Fruit fly (Drosophila melanogaster): ENCODE results near the gene Cht11.

Cht11 gene

dm6 chrX:6803312-6803794 is 46.0 kb downstream of the Cht11 start, which contains the start of the genes C3G and pod1 (continued):
- TF ChIP-seq chn (GFP tag; optimal IDR thresholded peaks at IDR 0.05) (peak; percentile 8), repo (GFP tag; optimal IDR thresholded peaks at IDR 0.05) (peak; percentile 6), schlank (tag; optimal IDR thresholded peaks at IDR 0.05) (no peak), tll (GFP tag; optimal IDR thresholded peaks at IDR 0.05) (no peak), CG4424 (GFP tag; optimal IDR thresholded peaks at IDR 0.05) (peak; percentile 30), Doc3 (GFP tag; IDR thresholded peaks at IDR 0.05; ENCODE audit: partially characterized antibody) (peak; percentile 89), Taf1 (GFP tag; IDR thresholded peaks at IDR 0.05) (no peak), Camta (GFP tag; optimal IDR thresholded peaks at IDR 0.05) (no peak), Xbp1 (GFP tag; optimal IDR thresholded peaks at IDR 0.05) (peak; percentile 57), CG2199 (GFP tag; IDR thresholded peaks at IDR 0.05) (no peak), E2f2 (GFP tag; IDR thresholded peaks at IDR 0.05) (peak; percentile 78), fd102C (GFP tag; optimal IDR thresholded peaks at IDR 0.05) (no peak), mirr (GFP tag; optimal IDR thresholded peaks at IDR 0.05) (peak; percentile 15), peb (GFP tag; IDR thresholded peaks at IDR 0.05) (no peak), CG16815 (GFP tag; optimal IDR thresholded peaks at IDR 0.05) (no peak), vfl (GFP tag; optimal IDR thresholded peaks at IDR 0.05) (peak; percentile 38), luna (GFP tag; optimal IDR thresholded peaks at IDR 0.05) (peak; percentile 16), ase (GFP tag; IDR thresholded peaks at IDR 0.05) (no peak), Aef1 (GFP tag; IDR thresholded peaks at IDR 0.05) (peak; percentile 77), z (GFP tag; IDR thresholded peaks at IDR 0.05) (no peak), Max (GFP tag; optimal IDR thresholded peaks at IDR 0.05) (peak; percentile 50), CG34422 (GFP tag; IDR thresholded peaks at IDR 0.05) (no peak), CG7987 (GFP tag; optimal IDR thresholded peaks at IDR 0.05) (peak; percentile 5), CG2712 (tag; optimal IDR thresholded peaks at IDR 0.05) (peak; percentile 39), CG7271 (tag; optimal IDR thresholded peaks at IDR 0.05) (no peak), CG12744 (GFP tag; optimal IDR thresholded peaks at IDR 0.05) (no peak), ci (GFP tag; IDR thresholded peaks at IDR 0.05) (no peak), CG1602 (GFP tag; optimal IDR thresholded peaks at IDR 0.05) (no peak), salm (tag; optimal IDR thresholded peaks at IDR 0.05) (no peak), dm (GFP tag; optimal IDR thresholded peaks at IDR 0.05) (no peak), lola (GFP tag; optimal IDR thresholded peaks at IDR 0.05) (no peak), klu (GFP tag; IDR thresholded peaks at IDR 0.05) (no peak), twi (tag; optimal IDR thresholded peaks at IDR 0.05) (no peak), CG13287 (GFP tag; IDR thresholded peaks at IDR 0.05; ENCODE audit: partially characterized antibody) (peak; percentile 96), gro (GFP tag; optimal IDR thresholded peaks at IDR 0.05) (peak; percentile 71), Awh (GFP tag; IDR thresholded peaks at IDR 0.05) (no peak), al (GFP tag; IDR thresholded peaks at IDR 0.05) (0 out of 2 replicates have a peak, but pooled peaks have one; percentile 14), bowl (GFP tag; IDR thresholded peaks at IDR 0.05) (no peak), CG12391 (tag; optimal IDR thresholded peaks at IDR 0.05) (peak; percentile 58), CG2678 (tag; optimal IDR thresholded peaks at IDR 0.05) (peak; percentile 18), Ravus (GFP tag; IDR thresholded peaks at IDR 0.05) (no peak), da (GFP tag; optimal IDR thresholded peaks at IDR 0.05) (no peak), D19A (tag; optimal IDR thresholded peaks at IDR 0.05) (no peak), cad (GFP tag; optimal IDR thresholded peaks at IDR 0.05) (no peak), CG15696 (tag; optimal IDR thresholded peaks at IDR 0.05) (no peak), CG4730 (GFP tag; IDR thresholded peaks at IDR 0.05) (no peak), CG8478 (optimal IDR thresholded peaks at IDR 0.05) (no peak), CG1233 (GFP tag; optimal IDR thresholded peaks at IDR 0.05) (no peak), ems (GFP tag; optimal IDR thresholded peaks at IDR 0.05) (peak; percentile 21), CG18262 (tag; optimal IDR thresholded peaks at IDR 0.05) (no peak), odd (GFP tag; optimal IDR thresholded peaks at IDR 0.05) (no peak), tap (tag; optimal IDR thresholded peaks at IDR 0.05) (no peak)
